Fruit fly (Drosophila melanogaster) whole organism, wandering third instar larva: ENCODE results near the gene nmo.

Experiments used
- CG32264 ChIP-seq: fragments of 200-800 bp; sonication (Bioruptor generic); optimal IDR thresholded peaks from 2 replicates; lab custom pipeline; 2016; ENCODE audit warnings: missing biosample characterization, missing genetic modification characterization
- CrebA ChIP-seq: fragments of 200-800 bp; sonication (Bioruptor generic); optimal IDR thresholded peaks from 2 replicates; lab custom pipeline; 2016; ENCODE audit warnings: missing biosample characterization, mild to moderate bottlenecking, missing genetic modification characterization, borderline replicate concordance
- Dif ChIP-seq: fragments of 200-275, 200-300 bp; sonication (Bioruptor generic); optimal IDR thresholded peaks from 2 replicates; lab custom pipeline; 2018; ENCODE audit warnings: missing biosample characterization, missing genetic modification characterization; ENCODE audit not compliant: partially characterized antibody
- GATAd ChIP-seq: sonication (Bioruptor generic); optimal IDR thresholded peaks from 2 replicates; lab custom pipeline; 2016; ENCODE audit warnings: missing biosample characterization, missing genetic modification characterization
- HLH106 ChIP-seq: fragments of 200-800 bp; optimal IDR thresholded peaks from 3 replicates; lab custom pipeline; 2019; ENCODE audit warnings: missing biosample characterization, mild to moderate bottlenecking, missing genetic modification characterization, moderate library complexity
- Hnf4 ChIP-seq: fragments of 200-800 bp; sonication (Bioruptor generic); optimal IDR thresholded peaks from 2 replicates; lab custom pipeline; 2016; ENCODE audit warnings: missing biosample characterization, mild to moderate bottlenecking, missing genetic modification characterization
- Hr78 ChIP-seq: fragments of >200 bp; optimal IDR thresholded peaks from 2 replicates; lab custom pipeline; 2017; ENCODE audit warnings: missing biosample characterization, missing genetic modification characterization
- Hr83 ChIP-seq: fragments of 200-300 bp; sonication (Bioruptor generic); optimal IDR thresholded peaks from 2 replicates; lab custom pipeline; 2016; ENCODE audit warnings: missing biosample characterization, mild to moderate bottlenecking, missing genetic modification characterization, moderate library complexity; ENCODE audit not compliant: poor library complexity, severe bottlenecking
- Jra ChIP-seq: sonication (Bioruptor generic); optimal IDR thresholded peaks from 2 replicates; lab custom pipeline; 2016; ENCODE audit warnings: missing biosample characterization, missing genetic modification characterization
- Mio ChIP-seq: sonication (Bioruptor generic); optimal IDR thresholded peaks from 2 replicates; lab custom pipeline; 2016; ENCODE audit warnings: missing biosample characterization, missing genetic modification characterization
- Myc ChIP-seq: fragments of >200 bp; optimal IDR thresholded peaks from 2 replicates; lab custom pipeline; 2017
- N ChIP-seq: fragments of >200 bp; optimal IDR thresholded peaks from 2 replicates; lab custom pipeline; 2018; ENCODE audit warnings: missing biosample characterization, missing external identifiers, missing genetic modification characterization
- OdsH ChIP-seq: fragments of 200-800 bp; sonication (Bioruptor generic); optimal IDR thresholded peaks from 2 replicates; lab custom pipeline; 2016; ENCODE audit warnings: missing biosample characterization, mild to moderate bottlenecking, missing genetic modification characterization
- Rel ChIP-seq, 2 experiments: fragments of 200-800 bp; sonication (Bioruptor generic) in 1 of 2; optimal IDR thresholded peaks; 2 replicates in 1 of 2; 3 replicates in 1 of 2; lab custom pipeline; 2016 to 2019; ENCODE audit warnings: mild to moderate bottlenecking in 2 of 2, missing biosample characterization in 2 of 2, missing genetic modification characterization in 2 of 2, moderate library complexity in 1 of 2
- Vsx2 ChIP-seq: fragments of 200-300, 225-300 bp; sonication (Bioruptor generic); optimal IDR thresholded peaks from 2 replicates; lab custom pipeline; 2018; ENCODE audit warnings: missing biosample characterization, missing genetic modification characterization; ENCODE audit not compliant: partially characterized antibody
- br ChIP-seq: fragments of 200-800 bp; sonication (Bioruptor generic); optimal IDR thresholded peaks from 2 replicates; lab custom pipeline; 2016; ENCODE audit warnings: missing biosample characterization, missing genetic modification characterization
- dl ChIP-seq, 2 experiments: fragments of 175-275, 200-275 bp in 1 of 2; fragments of 200-275 bp in 1 of 2; sonication (Bioruptor generic); optimal IDR thresholded peaks; lab custom pipeline; 2018; ENCODE audit warnings: mild to moderate bottlenecking in 2 of 2, missing biosample characterization in 2 of 2, missing genetic modification characterization in 2 of 2, moderate library complexity in 2 of 2; ENCODE audit not compliant: partially characterized antibody in 2 of 2, insufficient read depth in 1 of 2
- dmrt93B ChIP-seq: fragments of 200-800 bp; sonication (Bioruptor generic); optimal IDR thresholded peaks from 2 replicates; lab custom pipeline; 2018; ENCODE audit warnings: missing biosample characterization, mild to moderate bottlenecking, missing genetic modification characterization
- dsf ChIP-seq: sonication (Bioruptor generic); optimal IDR thresholded peaks from 2 replicates; lab custom pipeline; 2016; ENCODE audit warnings: missing biosample characterization, missing genetic modification characterization, borderline replicate concordance
- ey ChIP-seq: fragments of 200-800 bp; sonication (Bioruptor generic); optimal IDR thresholded peaks from 2 replicates; lab custom pipeline; 2016; ENCODE audit warnings: missing biosample characterization, missing genetic modification characterization
- foxo ChIP-seq, 2 experiments: fragments of 200-800 bp; sonication (Bioruptor generic); optimal IDR thresholded peaks; 2 replicates in 1 of 2; 3 replicates in 1 of 2; lab custom pipeline; 2016 to 2017; ENCODE audit warnings: missing biosample characterization in 2 of 2, missing genetic modification characterization in 2 of 2
- fru ChIP-seq: fragments of 200-800 bp; sonication (Bioruptor generic); optimal IDR thresholded peaks from 3 replicates; lab custom pipeline; 2016; ENCODE audit warnings: missing biosample characterization, mild to moderate bottlenecking, missing genetic modification characterization
- h ChIP-seq: fragments of 200-800 bp; sonication (Bioruptor generic); optimal IDR thresholded peaks from 3 replicates; lab custom pipeline; 2016; ENCODE audit warnings: missing biosample characterization, mild to moderate bottlenecking, missing genetic modification characterization
- lola ChIP-seq: fragments of >200 bp; optimal IDR thresholded peaks from 2 replicates; lab custom pipeline; 2017; ENCODE audit warnings: missing biosample characterization, missing genetic modification characterization
- pan ChIP-seq: fragments of >200 bp; optimal IDR thresholded peaks from 2 replicates; lab custom pipeline; 2017
- psq ChIP-seq: fragments of 200-800 bp; sonication (Bioruptor generic); optimal IDR thresholded peaks from 3 replicates; lab custom pipeline; 2017; ENCODE audit warnings: missing biosample characterization, mild to moderate bottlenecking, missing genetic modification characterization, moderate library complexity
- rgr ChIP-seq: fragments of 200-800 bp; sonication (Bioruptor generic); optimal IDR thresholded peaks from 3 replicates; lab custom pipeline; 2016; ENCODE audit warnings: missing biosample characterization, mild to moderate bottlenecking, missing genetic modification characterization
- sage ChIP-seq: fragments of 200-800 bp; sonication (Bioruptor generic); optimal IDR thresholded peaks from 2 replicates; lab custom pipeline; 2016; ENCODE audit warnings: missing biosample characterization, mild to moderate bottlenecking, missing genetic modification characterization
- sv ChIP-seq: fragments of 200-800 bp; sonication (Bioruptor generic); optimal IDR thresholded peaks from 3 replicates; lab custom pipeline; 2016; ENCODE audit warnings: missing biosample characterization, missing genetic modification characterization
- usp ChIP-seq: fragments of >200 bp; optimal IDR thresholded peaks from 2 replicates; lab custom pipeline; 2017; ENCODE audit warnings: missing biosample characterization, missing genetic modification characterization
- woc ChIP-seq: sonication (Bioruptor generic); optimal IDR thresholded peaks from 2 replicates; lab custom pipeline; 2016; ENCODE audit warnings: missing biosample characterization, mild to moderate bottlenecking, missing genetic modification characterization

Gene nmo

dm6 chr3L:8073370-8073769, 94.5 kb downstream of the nmo start:
- no peak for TF ChIP-seq Dif
- no peak for TF ChIP-seq ey
- no peak for TF ChIP-seq sage
- no peak for TF ChIP-seq N
- no peak for TF ChIP-seq Jra (GFP tag; lab: Kevin White, UChicago)
- no peak for TF ChIP-seq foxo (GFP tag; optimal IDR thresholded peaks at IDR 0.05; lab: Kevin White, UChicago)
- TF ChIP-seq lola (GFP tag; lab: Kevin White, UChicago): no peak
- no peak for TF ChIP-seq pan (lab: Kevin White, UChicago)
- TF ChIP-seq CG32264 (GFP tag; lab: Kevin White, UChicago): no peak
- no peak for TF ChIP-seq rgr
- TF ChIP-seq Hr78 (GFP tag; lab: Kevin White, UChicago): no peak
- TF ChIP-seq woc (GFP tag; lab: Kevin White, UChicago): no peak
- TF ChIP-seq usp (GFP tag; lab: Kevin White, UChicago): no peak
- no peak for TF ChIP-seq dmrt93B (GFP tag; lab: Kevin White, UChicago)
- TF ChIP-seq Hnf4 (GFP tag; lab: Kevin White, UChicago): no peak
- no peak for TF ChIP-seq dsf (GFP tag; lab: Kevin White, UChicago)
- TF ChIP-seq OdsH: no peak
- TF ChIP-seq Rel (GFP tag; optimal IDR thresholded peaks at IDR 0.05; lab: Kevin White, UChicago): no peak
- TF ChIP-seq Rel (tag; optimal IDR thresholded peaks at IDR 0.05; lab: Kevin White, UChicago): no peak

- TF ChIP-seq Vsx2 (GFP tag; lab: Kevin White, UChicago) (no peak), h (GFP tag; lab: Kevin White, UChicago) (no peak), dmrt93B (GFP tag; lab: Kevin White, UChicago) (no peak), GATAd (GFP tag; lab: Kevin White, UChicago) (no peak), Hr83 (GFP tag; lab: Kevin White, UChicago) (no peak), pan (lab: Kevin White, UChicago) (no peak), N (no peak), sage (no peak), br (GFP tag; lab: Kevin White, UChicago) (no peak), lola (GFP tag; lab: Kevin White, UChicago) (no peak), OdsH (no peak), psq (GFP tag; lab: Kevin White, UChicago) (no peak), Hr78 (GFP tag; lab: Kevin White, UChicago) (no peak), dl (GFP tag; optimal IDR thresholded peaks at IDR 0.05; lab: Kevin White, UChicago; ENCODE audit: insufficient read depth in 1 of 2, partially characterized antibody in 2 of 2) (no peak), sv (GFP tag; lab: Kevin White, UChicago) (no peak), Myc (no peak), rgr (no peak), Dif (no peak), CrebA (GFP tag; lab: Kevin White, UChicago) (no peak)
Measured at dm6 chr3L:8073872-8074271, 95.0 kb downstream of the nmo start.

dm6 chr3L:8074944-8075343, 96.1 kb downstream of the nmo start:
- TF ChIP-seq psq (GFP tag; lab: Kevin White, UChicago): no peak
- no peak for TF ChIP-seq Mio (GFP tag; lab: Kevin White, UChicago)
- TF ChIP-seq N: no peak
- no peak for TF ChIP-seq Vsx2 (GFP tag; lab: Kevin White, UChicago)
- no peak for TF ChIP-seq CrebA (GFP tag; lab: Kevin White, UChicago)
- no peak for TF ChIP-seq rgr
- TF ChIP-seq usp (GFP tag; lab: Kevin White, UChicago): no peak
- no peak for TF ChIP-seq br (GFP tag; lab: Kevin White, UChicago)
- TF ChIP-seq, all 38 proteins: peak for 0

dm6 chr3L:8076160-8076559, 97.3 kb downstream of the nmo start:
- TF ChIP-seq Myc: no peak
- no peak for TF ChIP-seq Rel (GFP tag; optimal IDR thresholded peaks at IDR 0.05; lab: Kevin White, UChicago)
- no peak for TF ChIP-seq Rel (tag; optimal IDR thresholded peaks at IDR 0.05; lab: Kevin White, UChicago)
- TF ChIP-seq HLH106 (tag; lab: Kevin White, UChicago): peak; percentile 19
- TF ChIP-seq dmrt93B (GFP tag; lab: Kevin White, UChicago): no peak
- peak in 1 of 2 experiments; percentile 26 for TF ChIP-seq foxo (GFP tag; optimal IDR thresholded peaks at IDR 0.05; lab: Kevin White, UChicago)
- TF ChIP-seq GATAd (GFP tag; lab: Kevin White, UChicago): no peak
- TF ChIP-seq br (GFP tag; lab: Kevin White, UChicago): no peak
- TF ChIP-seq fru: peak; percentile 6
- TF ChIP-seq h (GFP tag; lab: Kevin White, UChicago): peak; percentile 18
- TF ChIP-seq, all 38 proteins: peak for 4
